Worm (Caenorhabditis elegans) whole organism, late embryonic: Measurements from ENCODE around the gene mct-3.

Source experiments
- C08G9.2 ChIP-seq: sonication (generic microtip); optimal IDR thresholded peaks from 2 replicates; lab custom pipeline; 2016; ENCODE audit warnings: mild to moderate bottlenecking, missing genetic modification characterization, moderate library complexity, missing compliant biosample characterization
- C38D4.7 ChIP-seq: fragments of 200-800 bp; sonication (Bioruptor generic); optimal IDR thresholded peaks from 2 replicates; lab custom pipeline; 2018; ENCODE audit warnings: mild to moderate bottlenecking, missing genetic modification characterization, moderate library complexity, missing compliant biosample characterization
- F13H6.1 ChIP-seq: sonication (generic microtip); optimal IDR thresholded peaks from 2 replicates; lab custom pipeline; 2016; ENCODE audit warnings: missing genetic modification characterization, missing compliant biosample characterization
- K02D7.2 ChIP-seq: sonication (generic microtip); optimal IDR thresholded peaks from 2 replicates; lab custom pipeline; 2017; ENCODE audit warnings: mild to moderate bottlenecking, missing genetic modification characterization, missing compliant biosample characterization
- T23F11.4 ChIP-seq: fragments of 200-800 bp; sonication (Bioruptor generic); optimal IDR thresholded peaks from 2 replicates; lab custom pipeline; 2018; ENCODE audit warnings: mild to moderate bottlenecking, missing genetic modification characterization, missing compliant biosample characterization
- ama-1 ChIP-seq: fragments of 150-350 bp; optimal IDR thresholded peaks from 2 replicates; lab custom pipeline; 2014
- ceh-14 ChIP-seq: sonication (generic microtip); optimal IDR thresholded peaks from 2 replicates; lab custom pipeline; 2016; ENCODE audit warnings: missing genotype, missing genetic modification characterization, missing compliant biosample characterization
- ceh-18 ChIP-seq: sonication (generic microtip); optimal IDR thresholded peaks from 2 replicates; lab custom pipeline; 2016; ENCODE audit warnings: missing genetic modification characterization, missing compliant biosample characterization
- ceh-2 ChIP-seq: sonication (generic microtip); optimal IDR thresholded peaks from 2 replicates; lab custom pipeline; 2016; ENCODE audit warnings: missing genotype, missing genetic modification characterization, missing compliant biosample characterization
- ceh-22 ChIP-seq: sonication (generic microtip); optimal IDR thresholded peaks from 2 replicates; lab custom pipeline; 2017; ENCODE audit warnings: missing biosample characterization, missing genetic modification characterization
- ceh-24 ChIP-seq: sonication (generic microtip); optimal IDR thresholded peaks from 2 replicates; lab custom pipeline; 2016; ENCODE audit warnings: mild to moderate bottlenecking, missing genetic modification characterization, missing compliant biosample characterization
- ceh-30 ChIP-seq: fragments of 150-350 bp; optimal IDR thresholded peaks from 2 replicates; lab custom pipeline; 2014; ENCODE audit warnings: missing biosample characterization, missing genetic modification characterization
- ceh-45 ChIP-seq: fragments of 200-800 bp; sonication (Bioruptor generic); IDR thresholded peaks from 2 replicates; pipeline ENCODE4 v1.3.6; 2022; ENCODE audit warnings: missing genetic modification reagents, missing genetic modification characterization, missing compliant biosample characterization
- ceh-9 ChIP-seq: sonication (generic microtip); optimal IDR thresholded peaks from 2 replicates; lab custom pipeline; 2016; ENCODE audit warnings: mild to moderate bottlenecking, missing genetic modification characterization, inconsistent platforms, missing compliant biosample characterization
- che-1 ChIP-seq: sonication (generic microtip); optimal IDR thresholded peaks from 2 replicates; lab custom pipeline; 2016; ENCODE audit warnings: mild to moderate bottlenecking, missing genetic modification characterization, missing compliant biosample characterization
- elt-2 ChIP-seq: sonication (generic microtip); optimal IDR thresholded peaks from 2 replicates; lab custom pipeline; 2016; ENCODE audit warnings: missing genetic modification reagents, missing genetic modification characterization, missing compliant biosample characterization
- ets-4 ChIP-seq: sonication (generic microtip); optimal IDR thresholded peaks from 2 replicates; lab custom pipeline; 2016; ENCODE audit warnings: missing genetic modification characterization, missing compliant biosample characterization
- fkh-6 ChIP-seq: sonication (generic microtip); optimal IDR thresholded peaks from 2 replicates; lab custom pipeline; 2016; ENCODE audit warnings: missing genetic modification characterization, missing compliant biosample characterization
- hlh-30 ChIP-seq: sonication (generic microtip); optimal IDR thresholded peaks from 2 replicates; lab custom pipeline; 2017; ENCODE audit warnings: antibody characterized with exemption, missing genetic modification characterization, missing compliant biosample characterization; ENCODE audit not compliant: insufficient read depth
- hlh-6 ChIP-seq: sonication (generic microtip); optimal IDR thresholded peaks from 2 replicates; lab custom pipeline; 2016; ENCODE audit warnings: missing genotype, missing genetic modification characterization, missing compliant biosample characterization
- hlh-8 ChIP-seq: sonication (generic microtip); optimal IDR thresholded peaks from 2 replicates; lab custom pipeline; 2016; ENCODE audit warnings: missing genotype, missing genetic modification characterization, missing compliant biosample characterization
- madf-2 ChIP-seq: sonication (generic microtip); optimal IDR thresholded peaks from 2 replicates; lab custom pipeline; 2017; ENCODE audit warnings: missing genetic modification characterization, missing compliant biosample characterization
- nfya-1 ChIP-seq: sonication (generic microtip); optimal IDR thresholded peaks from 2 replicates; lab custom pipeline; 2017; ENCODE audit warnings: missing genetic modification characterization, mild to moderate bottlenecking, missing compliant biosample characterization, antibody characterized with exemption, moderate library complexity
- nhr-11 ChIP-seq: fragments of 150-350 bp; optimal IDR thresholded peaks from 2 replicates; lab custom pipeline; 2014; ENCODE audit warnings: missing biosample characterization, missing genetic modification characterization
- nhr-232 ChIP-seq: sonication (generic microtip); optimal IDR thresholded peaks from 2 replicates; lab custom pipeline; 2016; ENCODE audit warnings: missing genetic modification characterization, missing compliant biosample characterization
- npax-4 ChIP-seq: sonication (generic microtip); optimal IDR thresholded peaks from 2 replicates; lab custom pipeline; 2016; ENCODE audit warnings: missing genetic modification characterization, missing compliant biosample characterization
- odd-2 ChIP-seq: sonication (generic microtip); optimal IDR thresholded peaks from 2 replicates; lab custom pipeline; 2017; ENCODE audit warnings: antibody characterized with exemption, mild to moderate bottlenecking, missing genetic modification characterization, missing compliant biosample characterization
- pag-3 ChIP-seq: sonication (generic microtip); optimal IDR thresholded peaks from 2 replicates; lab custom pipeline; 2016; ENCODE audit warnings: missing compliant biosample characterization, missing genetic modification characterization, borderline replicate concordance
- pax-1 ChIP-seq: fragments of 150-350 bp; optimal IDR thresholded peaks from 2 replicates; lab custom pipeline; 2014; ENCODE audit warnings: missing biosample characterization, missing genetic modification characterization
- pha-2 ChIP-seq: sonication (generic microtip); optimal IDR thresholded peaks from 2 replicates; lab custom pipeline; 2017; ENCODE audit warnings: mild to moderate bottlenecking, missing genetic modification characterization, missing compliant biosample characterization
- pros-1 ChIP-seq: fragments of 150-350 bp; optimal IDR thresholded peaks from 2 replicates; lab custom pipeline; 2014; ENCODE audit warnings: missing biosample characterization, missing genetic modification reagents, missing genetic modification characterization
- ref-2 ChIP-seq: sonication (generic microtip); optimal IDR thresholded peaks from 2 replicates; lab custom pipeline; 2016; ENCODE audit warnings: missing genetic modification characterization, missing compliant biosample characterization
- rnt-1 ChIP-seq: sonication (generic microtip); optimal IDR thresholded peaks from 2 replicates; lab custom pipeline; 2016; ENCODE audit warnings: missing genetic modification characterization, missing compliant biosample characterization
- sdc-2 ChIP-seq: sonication (generic microtip); optimal IDR thresholded peaks from 2 replicates; lab custom pipeline; 2016; ENCODE audit warnings: missing genotype, missing genetic modification characterization, missing compliant biosample characterization
- tbx-2 ChIP-seq: sonication (generic microtip); optimal IDR thresholded peaks from 2 replicates; lab custom pipeline; 2016; ENCODE audit warnings: missing genetic modification characterization, missing compliant biosample characterization
- tbx-7 ChIP-seq: sonication (generic microtip); optimal IDR thresholded peaks from 2 replicates; lab custom pipeline; 2016; ENCODE audit warnings: missing genotype, missing genetic modification characterization, missing compliant biosample characterization
- ttx-3 ChIP-seq: sonication (generic microtip); optimal IDR thresholded peaks from 2 replicates; lab custom pipeline; 2016; ENCODE audit warnings: missing genetic modification reagents, missing genetic modification characterization, missing compliant biosample characterization
- unc-3 ChIP-seq, 2 experiments: fragments of 200-800 bp in 1 of 2; sonication (Bioruptor generic) in 1 of 2; sonication (generic microtip) in 1 of 2; conservative IDR thresholded peaks in 1 of 2; optimal IDR thresholded peaks in 1 of 2; 2 replicates each; pipeline versions ENCODE4 v1.3.6 to Lab custom; 2016 to 2022; ENCODE audit warnings: missing compliant biosample characterization in 2 of 2, missing genetic modification characterization in 2 of 2, missing genetic modification reagents in 1 of 2
- unc-42 ChIP-seq: sonication (generic microtip); optimal IDR thresholded peaks from 2 replicates; lab custom pipeline; 2016; ENCODE audit warnings: missing genotype, missing genetic modification characterization, missing compliant biosample characterization
- zip-5 ChIP-seq: sonication (generic microtip); optimal IDR thresholded peaks from 2 replicates; lab custom pipeline; 2016; ENCODE audit warnings: missing genetic modification characterization, missing compliant biosample characterization

mct-3 gene

ce11 chrX:13852606-13853005 is at the start of gene mct-3:
Gene mct-3, plus strand, starts transcription at chrX:13852906.
- TF ChIP-seq C08G9.2 (no peak), pax-1 (tag; lab: Kevin White, UChicago) (no peak), rnt-1 (tag; lab: Kevin White, UChicago) (no peak), T23F11.4 (GFP tag; lab: Kevin White, UChicago) (no peak)
- TF ChIP-seq, all 69 proteins: peak for 0

ce11 chrX:13803246-13803645 is 49.5 kb upstream of the mct-3 start:
- TF ChIP-seq pag-3 (tag; lab: Kevin White, UChicago) = no peak

ce11 chrX:13809773-13810172 is 42.9 kb upstream of the mct-3 start, which contains the start of gene obr-3:
Gene obr-3, minus strand, starts transcription at chrX:13809873.
- TF ChIP-seq ceh-18 (tag; lab: Kevin White, UChicago) (no peak), ceh-22 (tag; lab: Kevin White, UChicago) (no peak), ets-4 (tag; lab: Kevin White, UChicago) (no peak), fkh-6 (tag; lab: Kevin White, UChicago) (no peak), madf-2 (no peak), T23F11.4 (GFP tag; lab: Kevin White, UChicago) (no peak), hlh-8 (no peak), F13H6.1 (tag; lab: Kevin White, UChicago) (no peak), pag-3 (tag; lab: Kevin White, UChicago) (no peak), ceh-30 (no peak), tbx-7 (no peak), rnt-1 (tag; lab: Kevin White, UChicago) (no peak), unc-42 (no peak), pax-1 (tag; lab: Kevin White, UChicago) (no peak), nhr-232 (tag; lab: Kevin White, UChicago) (no peak), ceh-9 (tag; lab: Kevin White, UChicago) (no peak), ceh-14 (no peak)

- TF ChIP-seq ceh-2 (tag; lab: Kevin White, UChicago) = no peak
- no peak for TF ChIP-seq pros-1
Measured at ce11 chrX:13811156-13811555, 41.5 kb upstream of the mct-3 start.

- no peak for TF ChIP-seq ceh-9 (tag; lab: Kevin White, UChicago)
- no peak for TF ChIP-seq ceh-45 (GFP tag; lab: Robert Waterston, UW)
- no peak for TF ChIP-seq ceh-30
- TF ChIP-seq zip-5 (tag; lab: Kevin White, UChicago) = no peak
- no peak for TF ChIP-seq pha-2
Measured at ce11 chrX:13811929-13812328, 40.8 kb upstream of the mct-3 start.

ce11 chrX:13818791-13819190 is 33.9 kb upstream of the mct-3 start:
- peak; percentile 76 for TF ChIP-seq elt-2 (tag; lab: Kevin White, UChicago)
- no peak for TF ChIP-seq unc-42
- TF ChIP-seq, all 69 proteins: peak for 1

DNA sequence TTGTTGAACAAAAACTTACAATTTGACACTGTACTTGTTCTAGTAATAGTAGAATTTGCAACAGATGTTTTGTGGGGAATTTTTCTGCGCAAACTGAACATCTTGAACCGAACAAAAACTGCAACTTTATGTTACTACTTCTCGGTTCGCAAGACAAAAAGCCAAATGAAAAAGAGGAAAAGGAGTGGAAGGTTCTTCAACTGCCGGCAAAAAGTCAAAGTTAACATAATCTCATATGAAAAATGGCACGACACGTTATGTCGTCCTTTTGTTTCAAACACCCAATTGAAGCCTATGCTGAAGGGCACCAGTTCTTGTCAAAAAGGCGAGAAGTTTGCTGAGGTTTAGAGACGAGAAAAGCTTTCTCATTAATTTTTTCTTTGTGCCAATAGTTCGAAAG is 29.2 kb upstream of the mct-3 start, which contains the start of gene twk-23:
Gene twk-23 (minus strand): TSS at position 101 of the 400 bp plus-strand sequence.
- TF ChIP-seq sdc-2 = no peak
- TF ChIP-seq odd-2 (tag; lab: Kevin White, UChicago) = no peak
- TF ChIP-seq pag-3 (tag; lab: Kevin White, UChicago) = no peak
- no peak for TF ChIP-seq nfya-1 (tag; lab: Kevin White, UChicago)
- TF ChIP-seq nhr-11 (tag; lab: Kevin White, UChicago) = no peak
- TF ChIP-seq ceh-2 (tag; lab: Kevin White, UChicago) = no peak
- TF ChIP-seq ama-1 (lab: Kevin White, UChicago) = no peak
- no peak for TF ChIP-seq unc-3 (GFP tag; conservative IDR thresholded peaks at IDR 0.05; lab: Robert Waterston, UW)
- no peak for TF ChIP-seq unc-3 (tag; optimal IDR thresholded peaks at IDR 0.05; lab: Kevin White, UChicago)
- no peak for TF ChIP-seq ceh-24 (tag; lab: Kevin White, UChicago)
- no peak for TF ChIP-seq tbx-2 (tag; lab: Kevin White, UChicago)
- no peak for TF ChIP-seq hlh-6 (tag; lab: Kevin White, UChicago)
- no peak for TF ChIP-seq npax-4
- no peak for TF ChIP-seq K02D7.2 (tag; lab: Kevin White, UChicago)
- no peak for TF ChIP-seq che-1 (tag; lab: Kevin White, UChicago)
- TF ChIP-seq nhr-232 (tag; lab: Kevin White, UChicago) = no peak
- no peak for TF ChIP-seq hlh-30 (tag; lab: Kevin White, UChicago)
- no peak for TF ChIP-seq ref-2
- TF ChIP-seq zip-5 (tag; lab: Kevin White, UChicago) = no peak
- no peak for TF ChIP-seq C38D4.7 (GFP tag; lab: Kevin White, UChicago)
- TF ChIP-seq ttx-3 (tag; lab: Kevin White, UChicago) = no peak
